Worm (Caenorhabditis elegans) whole organism, young adult: ENCODE measurements around the gene srz-5.

Source experiments
- B0261.1 ChIP-seq: sonication (generic microtip); optimal IDR thresholded peaks from 2 replicates; lab custom pipeline; 2016; ENCODE audit warnings: mild to moderate bottlenecking, missing genetic modification characterization, moderate library complexity, missing compliant biosample characterization
- B0336.3 ChIP-seq: fragments of 200-800 bp; sonication (Bioruptor generic); IDR thresholded peaks from 2 replicates; pipeline ENCODE4 v1.3.6; 2022; ENCODE audit warnings: missing genetic modification characterization, missing compliant biosample characterization
- C17E4.6 ChIP-seq: fragments of 200-800 bp; sonication (Bioruptor generic); IDR thresholded peaks from 2 replicates; pipeline ENCODE4 v1.3.6; 2022; ENCODE audit warnings: missing genetic modification reagents, missing genetic modification characterization, missing compliant biosample characterization
- D2030.7 ChIP-seq: fragments of 200-800 bp; sonication (Bioruptor generic); IDR thresholded peaks from 2 replicates; pipeline ENCODE4 v1.3.6; 2022; ENCODE audit warnings: missing genetic modification reagents, missing genetic modification characterization, missing compliant biosample characterization
- F39B2.1 ChIP-seq: fragments of 200-800 bp; sonication (Bioruptor generic); IDR thresholded peaks from 2 replicates; pipeline ENCODE4 v1.3.6; 2022; ENCODE audit warnings: missing genetic modification reagents, missing genetic modification characterization, missing compliant biosample characterization
- F52B5.7 ChIP-seq: sonication (generic microtip); optimal IDR thresholded peaks from 2 replicates; lab custom pipeline; 2016; ENCODE audit warnings: mild to moderate bottlenecking, missing genetic modification characterization, missing compliant biosample characterization
- K11D2.4 ChIP-seq: fragments of 200-800 bp; sonication (Bioruptor generic); IDR thresholded peaks from 2 replicates; pipeline ENCODE4 v1.3.6; 2022; ENCODE audit warnings: missing genetic modification reagents, missing genetic modification characterization, missing compliant biosample characterization
- K12H6.12 ChIP-seq: fragments of 200-800 bp; sonication (Bioruptor generic); optimal IDR thresholded peaks from 2 replicates; lab custom pipeline; 2018; ENCODE audit warnings: mild to moderate bottlenecking, missing genetic modification characterization, missing compliant biosample characterization
- Y67H2A.10 ChIP-seq: fragments of 200-800 bp; sonication (Bioruptor generic); conservative IDR thresholded peaks from 2 replicates; pipeline ENCODE4 v1.3.6; 2022; ENCODE audit warnings: missing genetic modification reagents, missing genetic modification characterization, missing compliant biosample characterization
- Y79H2A.3 ChIP-seq: fragments of 200-800 bp; sonication (Bioruptor generic); conservative IDR thresholded peaks from 2 replicates; pipeline ENCODE4 v1.3.6; 2022; ENCODE audit warnings: missing genetic modification reagents, missing genetic modification characterization, missing compliant biosample characterization
- Y95B8A.8 ChIP-seq: fragments of 200-800 bp; sonication (Bioruptor generic); IDR thresholded peaks from 2 replicates; pipeline ENCODE4 v1.3.6; 2022; ENCODE audit warnings: missing genetic modification reagents, missing genetic modification characterization, missing compliant biosample characterization
- ZK185.1 ChIP-seq: sonication (generic microtip); optimal IDR thresholded peaks from 2 replicates; lab custom pipeline; 2016; ENCODE audit warnings: mild to moderate bottlenecking, missing genetic modification characterization, missing compliant biosample characterization; ENCODE audit not compliant: poor library complexity, severe bottlenecking
- akir-1 ChIP-seq: fragments of 200-800 bp; sonication (Bioruptor generic); optimal IDR thresholded peaks from 2 replicates; lab custom pipeline; 2018; ENCODE audit warnings: mild to moderate bottlenecking, missing genetic modification characterization, moderate library complexity, missing compliant biosample characterization
- ama-1 ChIP-seq, 3 experiments: fragments of 150-350 bp in 1 of 3; sonication (generic microtip) in 2 of 3; optimal IDR thresholded peaks; 2 replicates each; lab custom pipeline; 2014 to 2018; ENCODE audit warnings: missing biosample characterization in 2 of 3, missing genetic modification characterization in 2 of 3, missing genetic modification reagents in 2 of 3
- atf-7 ChIP-seq: sonication (generic microtip); optimal IDR thresholded peaks from 2 replicates; lab custom pipeline; 2017; ENCODE audit warnings: mild to moderate bottlenecking, missing genetic modification characterization, missing compliant biosample characterization
- cebp-1 ChIP-seq, 2 experiments: fragments of 200-800 bp in 1 of 2; sonication (Bioruptor generic) in 1 of 2; sonication (generic microtip) in 1 of 2; IDR thresholded peaks in 1 of 2; optimal IDR thresholded peaks in 1 of 2; 2 replicates each; pipeline versions ENCODE4 v1.3.6 to Lab custom; 2017 to 2022; ENCODE audit warnings: missing compliant biosample characterization in 2 of 2, missing genetic modification characterization in 2 of 2, mild to moderate bottlenecking in 1 of 2, missing genetic modification reagents in 1 of 2, moderate library complexity in 1 of 2
- ceh-100 ChIP-seq: fragments of 200-800 bp; sonication (Bioruptor generic); IDR thresholded peaks from 2 replicates; pipeline ENCODE4 v1.3.6; 2022; ENCODE audit warnings: missing genetic modification reagents, missing genetic modification characterization, missing compliant biosample characterization
- egrh-3 ChIP-seq: fragments of 200-800 bp; sonication (Bioruptor generic); IDR thresholded peaks from 2 replicates; pipeline ENCODE4 v1.3.6; 2022; ENCODE audit warnings: missing genetic modification reagents, missing genetic modification characterization, missing compliant biosample characterization
- ets-4 ChIP-seq: fragments of 200-800 bp; sonication (Bioruptor generic); optimal IDR thresholded peaks from 2 replicates; lab custom pipeline; 2018; ENCODE audit warnings: mild to moderate bottlenecking, missing genetic modification characterization, missing compliant biosample characterization
- hmg-1.2 ChIP-seq: fragments of 200-800 bp; sonication (Bioruptor generic); IDR thresholded peaks from 2 replicates; pipeline ENCODE4 v1.3.6; 2022; ENCODE audit warnings: missing genetic modification reagents, missing genetic modification characterization, missing compliant biosample characterization
- let-526 ChIP-seq: fragments of 200-800 bp; sonication (Bioruptor generic); IDR thresholded peaks from 2 replicates; pipeline ENCODE4 v1.3.6; 2022; ENCODE audit warnings: missing genetic modification reagents, missing genetic modification characterization, missing compliant biosample characterization
- lin-54 ChIP-seq: fragments of 200-800 bp; sonication (Bioruptor generic); optimal IDR thresholded peaks from 2 replicates; lab custom pipeline; 2018; ENCODE audit warnings: mild to moderate bottlenecking, missing genetic modification characterization, missing compliant biosample characterization
- lsl-1 ChIP-seq: fragments of 200-800 bp; sonication (Bioruptor generic); optimal IDR thresholded peaks from 2 replicates; lab custom pipeline; 2018; ENCODE audit warnings: mild to moderate bottlenecking, missing genetic modification characterization, moderate library complexity, missing compliant biosample characterization
- madf-8 ChIP-seq: fragments of 200-800 bp; sonication (Bioruptor generic); conservative IDR thresholded peaks from 2 replicates; pipeline ENCODE4 v1.3.6; 2022; ENCODE audit warnings: missing genetic modification reagents, missing genetic modification characterization, missing compliant biosample characterization
- mcd-1 ChIP-seq: fragments of 200-800 bp; sonication (Bioruptor generic); IDR thresholded peaks from 2 replicates; pipeline ENCODE4 v1.3.6; 2022; ENCODE audit warnings: missing genetic modification reagents, missing genetic modification characterization, missing compliant biosample characterization
- mes-4 ChIP-seq: sonication (generic microtip); optimal IDR thresholded peaks from 2 replicates; lab custom pipeline; 2016; ENCODE audit warnings: missing genotype, missing genetic modification characterization, missing compliant biosample characterization
- nfyb-1 ChIP-seq: fragments of 200-800 bp; sonication (Bioruptor generic); IDR thresholded peaks from 2 replicates; pipeline ENCODE4 v1.3.6; 2022; ENCODE audit warnings: missing genetic modification reagents, missing genetic modification characterization, missing compliant biosample characterization
- nhr-120 ChIP-seq: fragments of 200-800 bp; sonication (Bioruptor generic); IDR thresholded peaks from 2 replicates; pipeline ENCODE4 v1.3.6; 2022; ENCODE audit warnings: missing genetic modification characterization, missing compliant biosample characterization
- nhr-179 ChIP-seq: sonication (generic microtip); optimal IDR thresholded peaks from 2 replicates; lab custom pipeline; 2016; ENCODE audit warnings: mild to moderate bottlenecking, missing genetic modification characterization, missing compliant biosample characterization
- nhr-27 ChIP-seq: fragments of 200-800 bp; sonication (Bioruptor generic); optimal IDR thresholded peaks from 2 replicates; lab custom pipeline; 2018; ENCODE audit warnings: mild to moderate bottlenecking, missing genetic modification characterization, moderate library complexity, missing compliant biosample characterization
- pbrm-1 ChIP-seq: fragments of 200-800 bp; sonication (Bioruptor generic); IDR thresholded peaks from 2 replicates; pipeline ENCODE4 v1.3.6; 2022; ENCODE audit warnings: missing genetic modification reagents, missing genetic modification characterization, missing compliant biosample characterization
- rpc-1 ChIP-seq, 2 experiments: fragments of 150-350 bp in 1 of 2; sonication (generic microtip) in 1 of 2; optimal IDR thresholded peaks; 2 replicates each; lab custom pipeline; 2014 to 2018; ENCODE audit warnings: missing biosample characterization in 1 of 2, missing genetic modification characterization in 1 of 2, missing genetic modification reagents in 1 of 2, missing genotype in 1 of 2
- sdz-38 ChIP-seq: sonication (generic microtip); optimal IDR thresholded peaks from 2 replicates; lab custom pipeline; 2016; ENCODE audit warnings: missing genotype, missing genetic modification characterization, missing compliant biosample characterization
- snpc-1.1 ChIP-seq: sonication (generic microtip); optimal IDR thresholded peaks from 2 replicates; lab custom pipeline; 2017; ENCODE audit warnings: missing genetic modification characterization, mild to moderate bottlenecking, missing compliant biosample characterization, antibody characterized with exemption, moderate library complexity, missing genotype, missing genetic modification reagents; ENCODE audit not compliant: insufficient read depth
- snpc-1.3 ChIP-seq: sonication (generic microtip); optimal IDR thresholded peaks from 2 replicates; lab custom pipeline; 2017; ENCODE audit warnings: missing genetic modification characterization, mild to moderate bottlenecking, missing compliant biosample characterization, antibody characterized with exemption, moderate library complexity, missing genotype, missing genetic modification reagents; ENCODE audit not compliant: insufficient read depth
- snpc-3.4 ChIP-seq: sonication (generic microtip); optimal IDR thresholded peaks from 2 replicates; lab custom pipeline; 2017; ENCODE audit warnings: missing genetic modification characterization, mild to moderate bottlenecking, missing compliant biosample characterization, antibody characterized with exemption, moderate library complexity, missing genotype, missing genetic modification reagents
- snpc-4 ChIP-seq, 5 experiments: fragments of 150-350 bp in 1 of 5; sonication (generic microtip) in 4 of 5; optimal IDR thresholded peaks; 2 replicates each; lab custom pipeline; 2014 to 2018; ENCODE audit warnings: missing genetic modification characterization in 5 of 5, missing biosample characterization in 3 of 5, antibody characterized with exemption in 2 of 5, mild to moderate bottlenecking in 2 of 5, missing compliant biosample characterization in 2 of 5, missing genotype in 2 of 5, moderate library complexity in 2 of 5, missing genetic modification reagents in 1 of 5
- tbp1 ChIP-seq: fragments of 200-800 bp; sonication (Bioruptor generic); optimal IDR thresholded peaks from 2 replicates; lab custom pipeline; 2018; ENCODE audit warnings: mild to moderate bottlenecking, missing genetic modification characterization, missing compliant biosample characterization
- zim-3 ChIP-seq: sonication (generic microtip); optimal IDR thresholded peaks from 2 replicates; lab custom pipeline; 2017; ENCODE audit warnings: mild to moderate bottlenecking, missing genetic modification characterization, moderate library complexity, missing compliant biosample characterization
- ztf-26 ChIP-seq: sonication (generic microtip); optimal IDR thresholded peaks from 2 replicates; lab custom pipeline; 2017; ENCODE audit warnings: missing genetic modification characterization, missing compliant biosample characterization

The srz-5 gene

ce11 chrII:3523547-3523946, 9.0 kb upstream of the srz-5 start (continued):
- TF ChIP-seq C17E4.6 (GFP tag; lab: Robert Waterston, UW) (0 out of 2 replicates have a peak, but pooled peaks have one; percentile 20), pbrm-1 (GFP tag; lab: Robert Waterston, UW) (peak; percentile 74; the same call in 1 of the 2 replicates), ceh-100 (GFP tag; lab: Robert Waterston, UW) (peak; percentile 68), nfyb-1 (GFP tag; lab: Robert Waterston, UW) (peak; percentile 84), ztf-26 (tag; lab: Kevin White, UChicago) (peak; percentile 5), ZK185.1 (tag; lab: Kevin White, UChicago) (peak; percentile 51), cebp-1 (GFP tag; IDR thresholded peaks at IDR 0.05; lab: Robert Waterston, UW) (peak; percentile 58), cebp-1 (tag; optimal IDR thresholded peaks at IDR 0.05; lab: Kevin White, UChicago) (peak; percentile 62), madf-8 (GFP tag; lab: Robert Waterston, UW) (0 out of 2 replicates have a peak, but pooled peaks have one; percentile 14), D2030.7 (GFP tag; lab: Robert Waterston, UW) (peak; percentile 62)

DNA sequence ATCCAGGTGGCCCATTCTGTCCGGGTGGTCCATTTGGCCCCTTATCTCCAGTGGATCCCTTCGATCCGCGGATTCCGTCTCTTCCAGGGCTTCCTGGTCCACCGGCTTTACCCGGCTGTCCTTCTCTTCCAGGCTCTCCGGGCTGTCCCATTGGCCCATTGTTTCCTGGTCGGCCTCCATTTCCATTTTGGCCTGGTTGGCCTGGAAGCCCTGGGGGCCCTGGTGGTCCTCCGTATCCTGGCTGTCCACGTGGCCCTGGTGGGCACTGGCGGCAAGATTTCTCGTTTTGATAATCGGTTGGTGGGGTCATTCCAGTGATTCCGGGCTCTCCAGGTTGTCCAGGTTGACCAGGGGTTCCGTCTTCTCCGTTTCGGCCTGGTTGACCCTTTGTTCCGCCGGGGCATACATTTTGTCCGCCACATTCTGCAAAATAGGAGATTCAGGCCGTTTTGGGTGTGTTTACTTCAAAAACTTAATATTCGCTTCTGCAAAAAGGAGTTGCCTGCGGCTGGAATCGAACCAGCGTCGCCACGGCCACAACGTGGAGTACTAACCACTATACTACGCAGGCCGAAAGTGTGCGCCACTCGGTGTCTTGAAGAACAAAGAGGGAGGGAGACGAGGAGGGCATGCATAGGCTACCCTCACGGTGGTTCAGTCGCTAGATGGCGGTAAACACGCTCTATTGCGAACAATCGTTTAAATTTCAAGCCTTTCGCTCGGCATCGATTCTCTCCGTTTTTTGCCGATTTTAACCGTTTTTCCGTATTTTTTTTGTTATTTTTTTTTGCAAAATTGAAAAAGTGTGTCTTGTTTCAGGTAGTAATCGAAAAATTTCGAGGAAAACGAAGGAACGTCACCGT, 6.7 kb upstream of the srz-5 start, which contains the start of gene W09G10.9:
Gene W09G10.9, plus strand, starts transcription at position 813 of the 863 bp plus-strand sequence.
- TF ChIP-seq hmg-1.2 (peak; percentile 93), snpc-1.1 (tag; lab: Kevin White, UChicago) (peak; percentile 11), D2030.7 (GFP tag; lab: Robert Waterston, UW) (peak; percentile 89), mes-4 (tag; lab: Kevin White, UChicago) (no peak), C17E4.6 (GFP tag; lab: Robert Waterston, UW) (0 out of 2 replicates have a peak, but pooled peaks have one; percentile 41), K11D2.4 (GFP tag; lab: Robert Waterston, UW) (peak; percentile 84), atf-7 (peak; percentile 23), mcd-1 (GFP tag; lab: Robert Waterston, UW) (peak; percentile 96), Y79H2A.3 (GFP tag; lab: Robert Waterston, UW) (0 out of 2 replicates have a peak, but pooled peaks have one; percentile 65), ama-1 (optimal IDR thresholded peaks at IDR 0.05; lab: Kevin White, UChicago) (no peak), ama-1 (GFP tag; optimal IDR thresholded peaks at IDR 0.05; lab: Kevin White, UChicago) (peak in 1 of 2 experiments; percentile 44), sdz-38 (tag; lab: Kevin White, UChicago) (no peak), snpc-1.3 (peak; percentile 52), nhr-179 (tag; lab: Kevin White, UChicago) (no peak), ets-4 (GFP tag; lab: Kevin White, UChicago) (no peak), tbp1 (peak; percentile 90), madf-8 (GFP tag; lab: Robert Waterston, UW) (no peak; the same call in 1 of the 2 replicates), snpc-3.4 (tag; lab: Kevin White, UChicago) (peak; percentile 43), rpc-1 (optimal IDR thresholded peaks at IDR 0.05; lab: Kevin White, UChicago) (peak; percentile 68), rpc-1 (tag; optimal IDR thresholded peaks at IDR 0.05; lab: Kevin White, UChicago) (peak; percentile 73), nfyb-1 (GFP tag; lab: Robert Waterston, UW) (peak; percentile 90), snpc-4 (GFP tag; optimal IDR thresholded peaks at IDR 0.05; lab: Kevin White, UChicago) (peak; percentile 1), snpc-4 (tag; optimal IDR thresholded peaks at IDR 0.05; lab: Kevin White, UChicago) (peak in 2 of 4 experiments; percentile 47 to 52), akir-1 (GFP tag; lab: Kevin White, UChicago) (no peak), B0261.1 (tag; lab: Kevin White, UChicago) (peak; percentile 84), K12H6.12 (tag; lab: Kevin White, UChicago) (peak; percentile 54), F39B2.1 (GFP tag; lab: Robert Waterston, UW) (no peak), nhr-27 (tag; lab: Kevin White, UChicago) (no peak), Y67H2A.10 (no peak), zim-3 (no peak), lin-54 (GFP tag; lab: Kevin White, UChicago) (peak; percentile 45), egrh-3 (GFP tag; lab: Robert Waterston, UW) (peak; percentile 52), B0336.3 (GFP tag; lab: Robert Waterston, UW) (peak; percentile 49; the same call in 1 of the 2 replicates), let-526 (GFP tag; lab: Robert Waterston, UW) (peak; percentile 58; the same call in 1 of the 2 replicates), F52B5.7 (tag; lab: Kevin White, UChicago) (peak; percentile 28), Y95B8A.8 (GFP tag; lab: Robert Waterston, UW) (peak; percentile 83), nhr-120 (no peak), lsl-1 (GFP tag; lab: Kevin White, UChicago) (peak; percentile 56)
